Fruit fly (Drosophila melanogaster) whole organism, embryonic: Measurements from ENCODE around the gene CG12010.

Experiments used
- Adf1 ChIP-seq: fragments of 200-800 bp; sonication (Bioruptor generic); IDR thresholded peaks from 2 replicates; pipeline ENCODE4 v1.3.6; 2022; ENCODE audit warnings: missing biosample characterization, missing genetic modification characterization
- CG10543 ChIP-seq: fragments of 200-800 bp; sonication (Bioruptor generic); optimal IDR thresholded peaks from 3 replicates; lab custom pipeline; 2017; ENCODE audit warnings: missing biosample characterization, mild to moderate bottlenecking, missing genetic modification characterization, moderate library complexity
- CG13624 ChIP-seq: fragments of 200-800 bp; sonication (Bioruptor generic); optimal IDR thresholded peaks from 2 replicates; lab custom pipeline; 2016; ENCODE audit warnings: missing biosample characterization, missing genetic modification characterization
- CG17385 ChIP-seq: fragments of 200-800 bp; sonication (Bioruptor generic); optimal IDR thresholded peaks from 3 replicates; lab custom pipeline; 2018; ENCODE audit warnings: missing biosample characterization, mild to moderate bottlenecking, missing genetic modification characterization
- CG17829 ChIP-seq: fragments of 200-800 bp; optimal IDR thresholded peaks from 2 replicates; lab custom pipeline; 2019; ENCODE audit warnings: missing biosample characterization, mild to moderate bottlenecking, missing genetic modification characterization, moderate library complexity
- CG2199 ChIP-seq: fragments of 200-800 bp; sonication (Bioruptor generic); IDR thresholded peaks from 3 replicates; pipeline ENCODE4 v1.3.6; 2022; ENCODE audit warnings: missing biosample characterization, missing genetic modification characterization
- CG2712 ChIP-seq: fragments of 200-800 bp; optimal IDR thresholded peaks from 3 replicates; lab custom pipeline; 2019; ENCODE audit warnings: missing biosample characterization, mild to moderate bottlenecking, missing genetic modification characterization, moderate library complexity
- CG2875 ChIP-seq: fragments of 200-800 bp; sonication (Bioruptor generic); optimal IDR thresholded peaks from 2 replicates; lab custom pipeline; 2017; ENCODE audit warnings: missing biosample characterization, mild to moderate bottlenecking, missing genetic modification characterization, missing genetic modification reagents
- CG32532 ChIP-seq: fragments of 200-800 bp; sonication (Bioruptor generic); IDR thresholded peaks from 2 replicates; pipeline ENCODE4 v1.3.6; 2022; ENCODE audit warnings: missing biosample characterization, missing genetic modification characterization
- CG4360 ChIP-seq: fragments of 200-800 bp; sonication (Bioruptor generic); IDR thresholded peaks from 2 replicates; pipeline ENCODE4 v1.3.6; 2022; ENCODE audit warnings: missing biosample characterization, missing genetic modification characterization
- CG5953 ChIP-seq: fragments of 200-800 bp; sonication (Bioruptor generic); IDR thresholded peaks from 2 replicates; pipeline ENCODE4 v1.3.6; 2022; ENCODE audit warnings: missing biosample characterization, missing genetic modification characterization
- CHES-1-like ChIP-seq: fragments of 200-800 bp; sonication (Bioruptor generic); optimal IDR thresholded peaks from 2 replicates; lab custom pipeline; 2016; ENCODE audit warnings: missing biosample characterization, missing genetic modification characterization
- Dip2 ChIP-seq: fragments of 200-800 bp; sonication (Bioruptor generic); IDR thresholded peaks from 2 replicates; pipeline ENCODE4 v1.3.6; 2022; ENCODE audit warnings: missing biosample characterization, missing genetic modification characterization
- Drgx ChIP-seq: fragments of 200-800 bp; sonication (Bioruptor generic); IDR thresholded peaks from 2 replicates; pipeline ENCODE4 v1.3.6; 2022; ENCODE audit warnings: missing biosample characterization, missing genetic modification characterization
- HLH4C ChIP-seq: fragments of 200-800 bp; sonication (Bioruptor generic); IDR thresholded peaks from 3 replicates; pipeline ENCODE4 v1.3.6; 2022; ENCODE audit warnings: missing biosample characterization, missing genetic modification characterization; ENCODE audit not compliant: partially characterized antibody
- Hmr ChIP-seq: fragments of 200-800 bp; sonication (Bioruptor generic); optimal IDR thresholded peaks from 3 replicates; lab custom pipeline; 2017; ENCODE audit warnings: mild to moderate bottlenecking, missing biosample characterization, missing genetic modification reagents, missing genetic modification characterization
- NFAT ChIP-seq: fragments of 200-800 bp; sonication (Bioruptor generic); IDR thresholded peaks from 2 replicates; pipeline ENCODE4 v1.3.6; 2022; ENCODE audit warnings: missing biosample characterization, missing genetic modification characterization
- Pdp1 ChIP-seq, 2 experiments: fragments of 200-800 bp; sonication (Bioruptor generic); optimal IDR thresholded peaks; 3 replicates each; lab custom pipeline; 2016; ENCODE audit warnings: missing biosample characterization in 2 of 2, missing genetic modification characterization in 2 of 2, mild to moderate bottlenecking in 1 of 2, moderate library complexity in 1 of 2
- Rfx ChIP-seq: fragments of 200-800 bp; sonication (Bioruptor generic); IDR thresholded peaks from 2 replicates; pipeline ENCODE4 v1.3.6; 2022; ENCODE audit warnings: missing biosample characterization, missing genetic modification characterization
- Six4 ChIP-seq: fragments of 200-800 bp; sonication (Bioruptor generic); optimal IDR thresholded peaks from 2 replicates; lab custom pipeline; 2016; ENCODE audit warnings: missing biosample characterization, missing genetic modification characterization
- chif ChIP-seq, 2 experiments: fragments of 200-800 bp; sonication (Bioruptor generic); optimal IDR thresholded peaks; 3 replicates each; lab custom pipeline; 2016; ENCODE audit warnings: missing biosample characterization in 2 of 2, missing genetic modification characterization in 2 of 2
- chinmo ChIP-seq: fragments of 200-800 bp; sonication (Bioruptor generic); IDR thresholded peaks from 4 replicates; pipeline ENCODE4 v1.3.6; 2022; ENCODE audit warnings: missing biosample characterization, missing genetic modification characterization; ENCODE audit not compliant: partially characterized antibody
- croc ChIP-seq: fragments of 200-800 bp; sonication (Bioruptor generic); conservative IDR thresholded peaks from 3 replicates; pipeline ENCODE4 v1.3.6; 2022; ENCODE audit warnings: missing biosample characterization, missing genetic modification characterization
- dan ChIP-seq: fragments of 200-800 bp; sonication (Bioruptor generic); IDR thresholded peaks from 2 replicates; pipeline ENCODE4 v1.3.6; 2022; ENCODE audit warnings: missing biosample characterization, missing genetic modification characterization
- fd96Cb ChIP-seq: fragments of 200-800 bp; sonication (Bioruptor generic); optimal IDR thresholded peaks from 2 replicates; lab custom pipeline; 2018; ENCODE audit warnings: missing biosample characterization, mild to moderate bottlenecking, missing genetic modification characterization, moderate library complexity
- gem ChIP-seq: fragments of 200-800 bp; sonication (Bioruptor generic); optimal IDR thresholded peaks from 2 replicates; lab custom pipeline; 2019; ENCODE audit warnings: missing biosample characterization, mild to moderate bottlenecking, missing genetic modification characterization, moderate library complexity
- jumu ChIP-seq: fragments of 200-800 bp; sonication (Bioruptor generic); optimal IDR thresholded peaks from 3 replicates; lab custom pipeline; 2016; ENCODE audit warnings: missing biosample characterization, missing genetic modification characterization
- kni ChIP-seq: fragments of 200-800 bp; sonication (Bioruptor generic); optimal IDR thresholded peaks from 3 replicates; lab custom pipeline; 2017; ENCODE audit warnings: mild to moderate bottlenecking, missing biosample characterization, missing genetic modification reagents, missing genetic modification characterization
- lbe ChIP-seq: fragments of 200-800 bp; sonication (Bioruptor generic); optimal IDR thresholded peaks from 2 replicates; lab custom pipeline; 2016; ENCODE audit warnings: missing biosample characterization, mild to moderate bottlenecking, missing genetic modification characterization
- nom ChIP-seq: fragments of 200-800 bp; sonication (Bioruptor generic); optimal IDR thresholded peaks from 2 replicates; lab custom pipeline; 2017; ENCODE audit warnings: missing biosample characterization, missing genetic modification characterization, mild to moderate bottlenecking, moderate library complexity, missing genetic modification reagents
- onecut ChIP-seq: fragments of 200-800 bp; sonication (Bioruptor generic); IDR thresholded peaks from 2 replicates; pipeline ENCODE4 v1.3.6; 2022; ENCODE audit warnings: missing biosample characterization, missing genetic modification characterization
- p53 ChIP-seq: fragments of 200-800 bp; sonication (Bioruptor generic); optimal IDR thresholded peaks from 2 replicates; lab custom pipeline; 2016; ENCODE audit warnings: missing biosample characterization, missing genetic modification characterization
- sens ChIP-seq: fragments of 200-800 bp; sonication (Bioruptor generic); peaks from one replicate; lab custom pipeline; 2016; ENCODE audit warnings: missing biosample characterization, missing genetic modification characterization
- seq ChIP-seq: fragments of 200-800 bp; sonication (Bioruptor generic); IDR thresholded peaks from 2 replicates; pipeline ENCODE4 v1.3.6; 2022; ENCODE audit warnings: missing biosample characterization, missing genetic modification characterization
- shn ChIP-seq: fragments of 200-800 bp; sonication (Bioruptor generic); optimal IDR thresholded peaks from 3 replicates; lab custom pipeline; 2016; ENCODE audit warnings: missing biosample characterization, missing genetic modification characterization
- twi ChIP-seq: fragments of 200-800 bp; optimal IDR thresholded peaks from 2 replicates; lab custom pipeline; 2019; ENCODE audit warnings: missing biosample characterization, mild to moderate bottlenecking, missing genetic modification characterization, moderate library complexity
- vfl ChIP-seq: fragments of 200-800 bp; sonication (Bioruptor generic); optimal IDR thresholded peaks from 2 replicates; lab custom pipeline; 2016; ENCODE audit warnings: missing biosample characterization, missing genetic modification characterization
- vnd ChIP-seq: fragments of 200-800 bp; sonication (Bioruptor generic); IDR thresholded peaks from 3 replicates; pipeline ENCODE4 v1.3.6; 2022; ENCODE audit warnings: missing biosample characterization, missing genetic modification characterization; ENCODE audit not compliant: partially characterized antibody
- vvl ChIP-seq: fragments of 200-800 bp; sonication (Bioruptor generic); IDR thresholded peaks from 2 replicates; pipeline ENCODE4 v1.3.6; 2022; ENCODE audit warnings: missing biosample characterization, missing genetic modification characterization
- zen ChIP-seq: fragments of 200-800 bp; sonication (Bioruptor generic); optimal IDR thresholded peaks from 3 replicates; lab custom pipeline; 2018; ENCODE audit warnings: missing biosample characterization, mild to moderate bottlenecking, missing genetic modification characterization, moderate library complexity
- zen2 ChIP-seq: fragments of 200-800 bp; sonication (Bioruptor generic); IDR thresholded peaks from 3 replicates; pipeline ENCODE4 v1.3.6; 2022; ENCODE audit warnings: missing biosample characterization, missing genetic modification characterization; ENCODE audit not compliant: partially characterized antibody

CG12010 gene

DNA sequence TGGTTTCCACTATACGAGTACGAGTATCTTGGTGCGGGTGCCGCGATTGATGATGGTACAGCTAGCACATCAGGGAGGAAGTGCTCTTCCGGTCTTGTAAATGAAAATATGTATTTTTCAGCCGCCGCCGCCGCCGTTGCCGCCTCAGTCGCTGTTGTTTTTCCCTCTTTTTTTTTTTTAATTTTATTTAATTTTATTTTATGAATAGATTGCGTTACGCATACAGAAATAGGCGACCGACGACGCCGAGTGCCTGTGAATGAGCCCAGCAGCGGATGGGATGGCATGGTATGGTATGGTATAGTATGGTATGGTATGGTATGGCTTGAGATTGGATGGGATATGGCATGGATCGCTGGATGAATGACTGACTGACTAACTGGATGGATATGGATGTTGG lies 12.6 kb downstream of the CG12010 start (continued):
- TF ChIP-seq Dip2 (GFP tag; lab: Robert Waterston, UW) (no peak), CG17385 (GFP tag; lab: Kevin White, UChicago) (no peak), chinmo (GFP tag; lab: Robert Waterston, UW) (0 out of 4 replicates have a peak, but pooled peaks have one; percentile 25), lbe (GFP tag; lab: Kevin White, UChicago) (no peak), CG17829 (tag; lab: Kevin White, UChicago) (no peak), shn (GFP tag; lab: Kevin White, UChicago) (no peak), zen (no peak), Adf1 (GFP tag; lab: Robert Waterston, UW) (peak; percentile 46), Six4 (no peak), jumu (GFP tag; lab: Kevin White, UChicago) (no peak), Hmr (GFP tag; lab: Kevin White, UChicago) (no peak), CG2199 (peak; percentile 69; the same call in 2 of the 3 replicates), vvl (GFP tag; lab: Robert Waterston, UW) (peak; percentile 82), CG5953 (no peak), fd96Cb (no peak), CHES-1-like (GFP tag; lab: Kevin White, UChicago) (no peak), seq (GFP tag; lab: Robert Waterston, UW) (0 out of 2 replicates have a peak, but pooled peaks have one; percentile 5), CG10543 (GFP tag; lab: Kevin White, UChicago) (peak; percentile 20), vfl (GFP tag; lab: Kevin White, UChicago) (no peak), Rfx (GFP tag; lab: Robert Waterston, UW) (0 out of 2 replicates have a peak, but pooled peaks have one; percentile 22), sens (GFP tag; lab: Kevin White, UChicago) (no peak), chif (GFP tag; optimal IDR thresholded peaks at IDR 0.05; lab: Kevin White, UChicago) (no peak), p53 (GFP tag; lab: Kevin White, UChicago) (no peak), dan (no peak), Drgx (GFP tag; lab: Robert Waterston, UW) (0 out of 2 replicates have a peak, but pooled peaks have one; percentile 27), CG2875 (GFP tag; lab: Kevin White, UChicago) (no peak), gem (tag; lab: Kevin White, UChicago) (no peak), CG13624 (no peak), vnd (GFP tag; lab: Robert Waterston, UW) (no peak), nom (GFP tag; lab: Kevin White, UChicago) (peak; percentile 23), zen2 (GFP tag; lab: Robert Waterston, UW) (no peak), HLH4C (GFP tag; lab: Robert Waterston, UW) (no peak), croc (no peak)

dm6 chr3L:3387619-3388018 lies 13.5 kb downstream of the CG12010 start:
- TF ChIP-seq CG4360 (GFP tag; lab: Robert Waterston, UW) (peak; percentile 98), twi (tag; lab: Kevin White, UChicago) (peak; percentile 23), Pdp1 (GFP tag; optimal IDR thresholded peaks at IDR 0.05; lab: Kevin White, UChicago) (peak in 1 of 2 experiments; percentile 26), vvl (GFP tag; lab: Robert Waterston, UW) (peak; percentile 83), CG2712 (tag; lab: Kevin White, UChicago) (peak; percentile 90), NFAT (GFP tag; lab: Robert Waterston, UW) (no peak), onecut (GFP tag; lab: Robert Waterston, UW) (no peak), CG32532 (GFP tag; lab: Robert Waterston, UW) (no peak), kni (GFP tag; lab: Kevin White, UChicago) (peak; percentile 9)
- TF ChIP-seq, all 482 proteins: peak for 6
